Fruit fly (Drosophila melanogaster) whole organism, wandering third instar larva: ENCODE data around the gene CG9922.

Source experiments
- Sp1 ChIP-seq: fragments of 200-800 bp; sonication (Bioruptor generic); optimal IDR thresholded peaks from 3 replicates; lab custom pipeline; 2019; ENCODE audit warnings: missing biosample characterization, mild to moderate bottlenecking, missing genetic modification characterization, moderate library complexity
- fru ChIP-seq: fragments of 200-800 bp; sonication (Bioruptor generic); optimal IDR thresholded peaks from 3 replicates; lab custom pipeline; 2016; ENCODE audit warnings: missing biosample characterization, mild to moderate bottlenecking, missing genetic modification characterization
- jim ChIP-seq: fragments of 175-275, 200-325 bp; sonication (Bioruptor generic); optimal IDR thresholded peaks from 2 replicates; lab custom pipeline; 2016; ENCODE audit warnings: missing biosample characterization, mild to moderate bottlenecking, missing genetic modification characterization
- psq ChIP-seq: fragments of 200-800 bp; sonication (Bioruptor generic); optimal IDR thresholded peaks from 3 replicates; lab custom pipeline; 2017; ENCODE audit warnings: missing biosample characterization, mild to moderate bottlenecking, missing genetic modification characterization, moderate library complexity
- usp ChIP-seq: fragments of >200 bp; optimal IDR thresholded peaks from 2 replicates; lab custom pipeline; 2017; ENCODE audit warnings: missing biosample characterization, missing genetic modification characterization

DNA sequence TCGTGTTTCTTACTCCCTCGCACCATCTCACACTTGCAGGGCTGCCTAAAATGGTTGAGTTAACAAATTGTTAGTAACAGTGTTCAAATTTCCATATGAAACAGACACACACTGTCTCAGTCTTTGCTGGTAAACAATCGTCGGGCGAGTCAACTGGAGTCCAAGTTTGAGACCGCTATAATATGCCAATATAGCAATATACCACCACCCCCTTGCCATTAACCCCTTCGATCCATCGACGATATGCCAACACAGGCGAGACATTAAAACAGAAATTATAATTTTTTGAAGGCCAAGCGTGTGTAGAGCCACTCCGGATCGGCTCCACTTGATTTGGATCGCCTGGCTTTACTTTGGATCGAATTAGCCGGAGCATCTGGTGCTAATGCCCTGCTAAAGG, 17.9 kb upstream of the CG9922 start:
- no peak for TF ChIP-seq psq (GFP tag; lab: Kevin White, UChicago)
- no peak for TF ChIP-seq usp
- no peak for TF ChIP-seq Sp1
- no peak for TF ChIP-seq jim (GFP tag; lab: Kevin White, UChicago)
- TF ChIP-seq fru: no peak
